Worm (Caenorhabditis elegans) whole organism, young adult: ENCODE measurements around the gene cdk-1.

ENCODE experiments used
- Y67H2A.10 ChIP-seq: fragments of 200-800 bp; sonication (Bioruptor generic); conservative IDR thresholded peaks from 2 replicates; pipeline ENCODE4 v1.3.6; 2022; ENCODE audit warnings: missing genetic modification reagents, missing genetic modification characterization, missing compliant biosample characterization
- bed-2 ChIP-seq: fragments of 200-800 bp; sonication (Bioruptor generic); IDR thresholded peaks from 2 replicates; pipeline ENCODE4 v1.3.6; 2022; ENCODE audit warnings: missing genetic modification reagents, missing genetic modification characterization, missing compliant biosample characterization
- ceh-79 ChIP-seq: sonication (generic microtip); optimal IDR thresholded peaks from 2 replicates; lab custom pipeline; 2017; ENCODE audit warnings: mild to moderate bottlenecking, missing genetic modification characterization, missing compliant biosample characterization
- egrh-3 ChIP-seq: fragments of 200-800 bp; sonication (Bioruptor generic); IDR thresholded peaks from 2 replicates; pipeline ENCODE4 v1.3.6; 2022; ENCODE audit warnings: missing genetic modification reagents, missing genetic modification characterization, missing compliant biosample characterization
- hmg-20 ChIP-seq: fragments of 200-800 bp; sonication (Bioruptor generic); IDR thresholded peaks from 2 replicates; pipeline ENCODE4 v1.3.6; 2022; ENCODE audit warnings: missing genetic modification reagents, missing genetic modification characterization, missing compliant biosample characterization
- sdz-38 ChIP-seq: sonication (generic microtip); optimal IDR thresholded peaks from 2 replicates; lab custom pipeline; 2016; ENCODE audit warnings: missing genotype, missing genetic modification characterization, missing compliant biosample characterization
- snpc-3.4 ChIP-seq: sonication (generic microtip); optimal IDR thresholded peaks from 2 replicates; lab custom pipeline; 2017; ENCODE audit warnings: missing genetic modification characterization, mild to moderate bottlenecking, missing compliant biosample characterization, antibody characterized with exemption, moderate library complexity, missing genotype, missing genetic modification reagents
- somi-1 ChIP-seq: fragments of 200-800 bp; sonication (Bioruptor generic); optimal IDR thresholded peaks from 2 replicates; lab custom pipeline; 2018; ENCODE audit warnings: mild to moderate bottlenecking, missing genetic modification characterization, missing compliant biosample characterization

- TF ChIP-seq bed-2 (no peak), snpc-3.4 (tag; lab: Kevin White, UChicago) (no peak), ceh-79 (tag; lab: Kevin White, UChicago) (no peak), hmg-20 (GFP tag; lab: Robert Waterston, UW) (no peak), egrh-3 (GFP tag; lab: Robert Waterston, UW) (no peak), sdz-38 (tag; lab: Kevin White, UChicago) (no peak), Y67H2A.10 (GFP tag; lab: Robert Waterston, UW) (no peak), somi-1 (GFP tag; lab: Kevin White, UChicago) (no peak)
Observed at ce11 chrIII:9779080-9779479, 31.8 kb downstream of the cdk-1 start.
